Fruit fly (Drosophila melanogaster): ENCODE results near the gene ome.

ome gene

dm6 chr3L:14652554-14652953 lies 20.1 kb upstream of the ome start (continued):
- TF ChIP-seq CG7786 (GFP tag; optimal IDR thresholded peaks at IDR 0.05) (peak; percentile 57), CG1832 (GFP tag; optimal IDR thresholded peaks at IDR 0.05) (no peak), disco-r (GFP tag; optimal IDR thresholded peaks at IDR 0.05) (peak; percentile 21), C15 (GFP tag; IDR thresholded peaks at IDR 0.05) (no peak), cwo (GFP tag; optimal IDR thresholded peaks at IDR 0.05) (peak; percentile 49), Myb (GFP tag; optimal IDR thresholded peaks at IDR 0.05) (no peak), org-1 (GFP tag; optimal IDR thresholded peaks at IDR 0.05) (peak; percentile 53), CG18599 (GFP tag; optimal IDR thresholded peaks at IDR 0.05) (peak; percentile 72), CG7745 (tag; optimal IDR thresholded peaks at IDR 0.05) (peak; percentile 62), CG30020 (tag; optimal IDR thresholded peaks at IDR 0.05) (peak; percentile 53), slou (GFP tag; optimal IDR thresholded peaks at IDR 0.05) (no peak), CG8089 (GFP tag; optimal IDR thresholded peaks at IDR 0.05) (peak; percentile 54), sens (GFP tag) (peak; percentile 98), unpg (GFP tag; optimal IDR thresholded peaks at IDR 0.05) (peak; percentile 84), CG12299 (tag; optimal IDR thresholded peaks at IDR 0.05) (peak; percentile 69), CG32532 (GFP tag; IDR thresholded peaks at IDR 0.05) (no peak), CG1233 (GFP tag; optimal IDR thresholded peaks at IDR 0.05) (peak; percentile 70), sr (GFP tag; IDR thresholded peaks at IDR 0.05) (no peak), CG10209 (GFP tag; optimal IDR thresholded peaks at IDR 0.05) (peak; percentile 70), Sry-β (GFP tag; optimal IDR thresholded peaks at IDR 0.05) (peak; percentile 26), Hsf (GFP tag; optimal IDR thresholded peaks at IDR 0.05) (peak; percentile 74), wek (GFP tag; optimal IDR thresholded peaks at IDR 0.05) (no peak), Meics (GFP tag; optimal IDR thresholded peaks at IDR 0.05) (peak; percentile 42), CG11247 (GFP tag; IDR thresholded peaks at IDR 0.05) (peak; percentile 34; the same call in 1 of the 2 replicates), dati (GFP tag; IDR thresholded peaks at IDR 0.05) (peak; percentile 67), sug (tag; optimal IDR thresholded peaks at IDR 0.05) (no peak), ATbp (GFP tag; optimal IDR thresholded peaks at IDR 0.05) (peak; percentile 64), nau (GFP tag; optimal IDR thresholded peaks at IDR 0.05) (peak; percentile 54), NFAT (GFP tag; IDR thresholded peaks at IDR 0.05) (no peak), CG17802 (tag; optimal IDR thresholded peaks at IDR 0.05) (no peak), CG33213 (GFP tag; optimal IDR thresholded peaks at IDR 0.05) (peak; percentile 23), cg (GFP tag; optimal IDR thresholded peaks at IDR 0.05) (no peak), CG8359 (GFP tag; optimal IDR thresholded peaks at IDR 0.05; ENCODE audit: borderline replicate concordance) (peak; percentile 61), CG8924 (tag; optimal IDR thresholded peaks at IDR 0.05) (peak; percentile 87), CG32767 (GFP tag; IDR thresholded peaks at IDR 0.05) (peak; percentile 24; the same call in 1 of the 2 replicates), CG7357 (GFP tag; IDR thresholded peaks at IDR 0.05) (peak; percentile 50; the same call in 1 of the 3 replicates), bigmax (GFP tag; optimal IDR thresholded peaks at IDR 0.05) (no peak), onecut (GFP tag; IDR thresholded peaks at IDR 0.05) (peak; percentile 75), CG12744 (GFP tag; optimal IDR thresholded peaks at IDR 0.05) (peak; percentile 37), Rx (GFP tag; IDR thresholded peaks at IDR 0.05) (peak; percentile 38; the same call in 1 of the 2 replicates), Dll (GFP tag; IDR thresholded peaks at IDR 0.05; ENCODE audit: partially characterized antibody) (no peak), Lpt (GFP tag; optimal IDR thresholded peaks at IDR 0.05) (no peak), CG18011 (GFP tag; optimal IDR thresholded peaks at IDR 0.05) (no peak), lbe (GFP tag; optimal IDR thresholded peaks at IDR 0.05) (peak; percentile 67), kay (GFP tag; optimal IDR thresholded peaks at IDR 0.05) (peak; percentile 57), CG9817 (tag; optimal IDR thresholded peaks at IDR 0.05) (peak; percentile 5), pum (GFP tag; optimal IDR thresholded peaks at IDR 0.05) (peak; percentile 66), luna (GFP tag; optimal IDR thresholded peaks at IDR 0.05) (no peak), YL-1 (GFP tag; optimal IDR thresholded peaks at IDR 0.05) (no peak), psq (GFP tag; optimal IDR thresholded peaks at IDR 0.05) (peak; percentile 38), GATAe (GFP tag; conservative IDR thresholded peaks at IDR 0.05) (no peak)

Measured in whole organism, embryonic.